Worm (Caenorhabditis elegans) whole organism, early embryonic: Measurements from ENCODE around the gene pos-1.
"Not testable (repeated sequence)": the region's sequence is repeated elsewhere in the genome, so short reads cannot be mapped to it uniquely, and the experiment has no call there.

Experiments
- B0310.2 ChIP-seq: sonication (generic microtip); optimal IDR thresholded peaks from 2 replicates; lab custom pipeline; 2016; ENCODE audit warnings: mild to moderate bottlenecking, missing genetic modification characterization, missing compliant biosample characterization
- F13C5.2 ChIP-seq: sonication (generic microtip); optimal IDR thresholded peaks from 2 replicates; lab custom pipeline; 2017; ENCODE audit warnings: mild to moderate bottlenecking, missing genetic modification characterization, inconsistent platforms, missing compliant biosample characterization
- aly-1 ChIP-seq: sonication (generic microtip); optimal IDR thresholded peaks from 2 replicates; lab custom pipeline; 2016; ENCODE audit warnings: missing genetic modification characterization, missing compliant biosample characterization
- ama-1 ChIP-seq: fragments of 150-350 bp; optimal IDR thresholded peaks from 2 replicates; lab custom pipeline; 2014
- ceh-13 ChIP-seq: fragments of 200-800 bp; sonication (Bioruptor generic); optimal IDR thresholded peaks from 2 replicates; lab custom pipeline; 2018; ENCODE audit warnings: mild to moderate bottlenecking, missing genetic modification characterization, missing compliant biosample characterization
- ceh-36 ChIP-seq: sonication (generic microtip); optimal IDR thresholded peaks from 2 replicates; lab custom pipeline; 2016; ENCODE audit warnings: missing genetic modification characterization, inconsistent platforms, missing compliant biosample characterization
- ets-7 ChIP-seq: sonication (generic microtip); optimal IDR thresholded peaks from 2 replicates; lab custom pipeline; 2016; ENCODE audit warnings: missing genotype, missing genetic modification characterization, missing compliant biosample characterization
- flt-1 ChIP-seq: fragments of 200-800 bp; sonication (Bioruptor generic); IDR thresholded peaks from 2 replicates; pipeline ENCODE4 v1.3.6; 2022; ENCODE audit warnings: missing genetic modification characterization, missing compliant biosample characterization
- pes-1 ChIP-seq: fragments of 200-800 bp; sonication (Bioruptor generic); IDR thresholded peaks from 2 replicates; pipeline ENCODE4 v1.3.6; 2022; ENCODE audit warnings: missing genetic modification reagents, missing genetic modification characterization, missing compliant biosample characterization
- sea-1 ChIP-seq: fragments of 200-800 bp; sonication (Bioruptor generic); conservative IDR thresholded peaks from 2 replicates; pipeline ENCODE4 v1.3.6; 2022; ENCODE audit warnings: missing genetic modification characterization, missing compliant biosample characterization
- tbx-37 ChIP-seq: fragments of 200-800 bp; sonication (Bioruptor generic); conservative IDR thresholded peaks from 2 replicates; pipeline ENCODE4 v1.3.6; 2022; ENCODE audit warnings: missing genetic modification reagents, missing genetic modification characterization, missing compliant biosample characterization

DNA sequence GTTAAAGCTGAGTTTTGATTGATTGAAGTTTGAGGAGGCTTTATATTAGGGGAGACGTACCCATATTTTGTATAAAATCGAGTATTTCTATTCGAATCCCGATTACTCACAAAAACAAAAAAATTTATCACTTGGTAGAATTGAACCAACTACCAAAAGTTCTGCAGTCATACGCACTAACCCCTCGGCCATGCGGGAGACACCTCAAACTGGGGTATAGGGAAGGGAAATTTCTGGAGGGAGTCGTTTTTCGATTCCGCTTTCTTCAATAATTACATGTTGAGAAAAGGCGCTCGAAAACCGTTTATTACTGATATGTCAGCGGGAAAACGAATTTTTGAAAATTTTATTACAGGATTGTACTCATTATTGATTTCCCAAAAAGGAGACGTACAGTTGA is 17.4 kb downstream of the pos-1 start:
- TF ChIP-seq ama-1 (lab: Kevin White, UChicago); ets-7 (tag; lab: Kevin White, UChicago); aly-1 (tag; lab: Kevin White, UChicago); ceh-36 (tag; lab: Kevin White, UChicago); F13C5.2 (tag; lab: Kevin White, UChicago); ceh-13; B0310.2 (tag; lab: Kevin White, UChicago): not testable (repeated sequence)
- peak; percentile 80 for TF ChIP-seq flt-1 (GFP tag; lab: Robert Waterston, UW)
- TF ChIP-seq sea-1 (GFP tag; lab: Robert Waterston, UW) = peak; percentile 80
- TF ChIP-seq tbx-37 (GFP tag; lab: Robert Waterston, UW) = peak; percentile 60
- TF ChIP-seq pes-1 = peak; percentile 86
